Worm (Caenorhabditis elegans) whole organism, L2 larva: ENCODE results near the gene clec-143.

ENCODE experiments used
- F13H6.1 ChIP-seq: sonication (generic microtip); optimal IDR thresholded peaks from 2 replicates; lab custom pipeline; 2016; ENCODE audit warnings: missing genetic modification characterization, missing compliant biosample characterization
- alr-1 ChIP-seq: fragments of 150-350 bp; optimal IDR thresholded peaks from 2 replicates; lab custom pipeline; 2014; ENCODE audit warnings: missing biosample characterization, missing genetic modification characterization
- ceh-82 ChIP-seq: fragments of 150-350 bp; optimal IDR thresholded peaks from 2 replicates; lab custom pipeline; 2014; ENCODE audit warnings: missing biosample characterization, missing genetic modification characterization
- fos-1 ChIP-seq: fragments of 150-350 bp; optimal IDR thresholded peaks from 2 replicates; lab custom pipeline; 2014; ENCODE audit warnings: missing biosample characterization, missing genetic modification characterization
- lin-13 ChIP-seq: fragments of 150-350 bp; optimal IDR thresholded peaks from 2 replicates; lab custom pipeline; 2014; ENCODE audit warnings: missing biosample characterization, missing genetic modification reagents, missing genetic modification characterization
- mbf-1 ChIP-seq: sonication (generic microtip); optimal IDR thresholded peaks from 2 replicates; lab custom pipeline; 2017; ENCODE audit warnings: missing biosample characterization, missing genetic modification characterization
- nhr-10 ChIP-seq: sonication (generic microtip); optimal IDR thresholded peaks from 2 replicates; lab custom pipeline; 2017; ENCODE audit warnings: missing biosample characterization, missing genetic modification characterization
- nhr-11 ChIP-seq: fragments of 150-350 bp; optimal IDR thresholded peaks from 2 replicates; lab custom pipeline; 2014; ENCODE audit warnings: missing biosample characterization, missing genetic modification characterization
- nhr-129 ChIP-seq: fragments of 150-350 bp; optimal IDR thresholded peaks from 2 replicates; lab custom pipeline; 2014; ENCODE audit warnings: missing biosample characterization, missing genetic modification characterization
- nhr-21 ChIP-seq: fragments of 150-350 bp; optimal IDR thresholded peaks from 2 replicates; lab custom pipeline; 2014; ENCODE audit warnings: missing biosample characterization, missing genetic modification characterization
- nhr-6 ChIP-seq: fragments of 150-350 bp; optimal IDR thresholded peaks from 2 replicates; lab custom pipeline; 2014; ENCODE audit warnings: missing biosample characterization, missing genetic modification characterization
- peb-1 ChIP-seq: fragments of 150-350 bp; optimal IDR thresholded peaks from 2 replicates; lab custom pipeline; 2014; ENCODE audit warnings: missing biosample characterization, missing genetic modification characterization
- snpc-4 ChIP-seq: fragments of 150-350 bp; optimal IDR thresholded peaks from 2 replicates; lab custom pipeline; 2014; ENCODE audit warnings: missing biosample characterization, missing genetic modification characterization
- unc-62 ChIP-seq: fragments of 150-350 bp; optimal IDR thresholded peaks from 2 replicates; lab custom pipeline; 2014; ENCODE audit warnings: missing biosample characterization, missing genetic modification reagents, missing genetic modification characterization

ce11 chrII:10450335-10450734 is 19.8 kb downstream of the clec-143 start:
- TF ChIP-seq ceh-82 (tag; lab: Kevin White, UChicago) (no peak), peb-1 (tag; lab: Kevin White, UChicago) (no peak), alr-1 (no peak), nhr-129 (tag; lab: Kevin White, UChicago) (peak; percentile 0), lin-13 (GFP tag; lab: Kevin White, UChicago) (no peak), F13H6.1 (tag; lab: Kevin White, UChicago) (no peak), mbf-1 (tag; lab: Kevin White, UChicago) (no peak), nhr-21 (tag; lab: Kevin White, UChicago) (peak; percentile 24), nhr-11 (tag; lab: Kevin White, UChicago) (no peak), unc-62 (GFP tag; lab: Kevin White, UChicago) (no peak), fos-1 (tag; lab: Kevin White, UChicago) (no peak), snpc-4 (tag; lab: Kevin White, UChicago) (no peak), nhr-6 (tag; lab: Kevin White, UChicago) (peak; percentile 15), nhr-10 (tag; lab: Kevin White, UChicago) (no peak)
